Fruit fly (Drosophila melanogaster) whole organism, embryonic: ENCODE results near the gene CG9393.

Source experiments
- Bteb2 ChIP-seq: fragments of 200-800 bp; sonication (Bioruptor generic); optimal IDR thresholded peaks from 2 replicates; lab custom pipeline; 2016; ENCODE audit warnings: missing biosample characterization, missing genetic modification characterization
- CG10267 ChIP-seq: fragments of 200-800 bp; sonication (Bioruptor generic); optimal IDR thresholded peaks from 2 replicates; lab custom pipeline; 2018; ENCODE audit warnings: missing biosample characterization, mild to moderate bottlenecking, missing genetic modification characterization, moderate library complexity
- CG10366 ChIP-seq: fragments of 200-800 bp; sonication (Bioruptor generic); IDR thresholded peaks from 2 replicates; pipeline ENCODE4 v1.3.6; 2022; ENCODE audit warnings: missing biosample characterization, missing genetic modification characterization
- CG11696 ChIP-seq: fragments of 200-800 bp; sonication (Bioruptor generic); IDR thresholded peaks from 2 replicates; pipeline ENCODE4 v1.3.6; 2022; ENCODE audit warnings: missing biosample characterization, missing genetic modification characterization
- CG11723 ChIP-seq: fragments of 200-800 bp; sonication (Bioruptor generic); optimal IDR thresholded peaks from 2 replicates; lab custom pipeline; 2017; ENCODE audit warnings: missing biosample characterization, mild to moderate bottlenecking, missing genetic modification characterization
- CG12071 ChIP-seq: fragments of 200-800 bp; sonication (Bioruptor generic); optimal IDR thresholded peaks from 3 replicates; lab custom pipeline; 2018; ENCODE audit warnings: missing biosample characterization, mild to moderate bottlenecking, missing genetic modification characterization
- CG12236 ChIP-seq: fragments of 200-800 bp; sonication (Bioruptor generic); optimal IDR thresholded peaks from 2 replicates; lab custom pipeline; 2016; ENCODE audit warnings: missing biosample characterization, missing genetic modification characterization
- CG12299 ChIP-seq: fragments of 200-800 bp; sonication (Bioruptor generic); optimal IDR thresholded peaks from 2 replicates; lab custom pipeline; 2018; ENCODE audit warnings: missing biosample characterization, mild to moderate bottlenecking, missing genetic modification characterization
- CG12391 ChIP-seq: fragments of 200-800 bp; sonication (Bioruptor generic); optimal IDR thresholded peaks from 3 replicates; lab custom pipeline; 2018; ENCODE audit warnings: missing biosample characterization, mild to moderate bottlenecking, missing genetic modification characterization, moderate library complexity
- CG13624 ChIP-seq: fragments of 200-800 bp; sonication (Bioruptor generic); optimal IDR thresholded peaks from 2 replicates; lab custom pipeline; 2016; ENCODE audit warnings: missing biosample characterization, missing genetic modification characterization
- CG1529 ChIP-seq: fragments of 200-800 bp; sonication (Bioruptor generic); optimal IDR thresholded peaks from 3 replicates; lab custom pipeline; 2018; ENCODE audit warnings: missing biosample characterization, missing genetic modification characterization
- CG1647 ChIP-seq: fragments of 200-800 bp; sonication (Bioruptor generic); optimal IDR thresholded peaks from 3 replicates; lab custom pipeline; 2016; ENCODE audit warnings: missing biosample characterization, missing genetic modification characterization
- CG17802 ChIP-seq: fragments of 200-800 bp; sonication (Bioruptor generic); optimal IDR thresholded peaks from 2 replicates; lab custom pipeline; 2018; ENCODE audit warnings: missing biosample characterization, mild to moderate bottlenecking, missing genetic modification characterization, moderate library complexity
- CG1792 ChIP-seq: fragments of 200-800 bp; sonication (Bioruptor generic); optimal IDR thresholded peaks from 2 replicates; lab custom pipeline; 2016; ENCODE audit warnings: missing biosample characterization, missing genetic modification characterization
- CG1832 ChIP-seq: fragments of 200-800 bp; sonication (Bioruptor generic); optimal IDR thresholded peaks from 2 replicates; lab custom pipeline; 2017; ENCODE audit warnings: missing biosample characterization, mild to moderate bottlenecking, missing genetic modification characterization, inconsistent platforms
- CG30020 ChIP-seq: fragments of 200-800 bp; optimal IDR thresholded peaks from 2 replicates; lab custom pipeline; 2019; ENCODE audit warnings: missing biosample characterization, mild to moderate bottlenecking, missing genetic modification characterization, moderate library complexity
- CG34422 ChIP-seq: fragments of 200-800 bp; sonication (Bioruptor generic); IDR thresholded peaks from 3 replicates; pipeline ENCODE4 v1.3.6; 2022; ENCODE audit warnings: missing biosample characterization, missing genetic modification characterization
- CG3726 ChIP-seq: fragments of 200-800 bp; sonication (Bioruptor generic); IDR thresholded peaks from 3 replicates; pipeline ENCODE4, ENCODE4 v1.3.6; 2022; ENCODE audit warnings: missing biosample characterization, missing genetic modification characterization
- CG4328 ChIP-seq: fragments of 200-800 bp; sonication (Bioruptor generic); optimal IDR thresholded peaks from 3 replicates; lab custom pipeline; 2017; ENCODE audit warnings: missing biosample characterization, missing genetic modification reagents, missing genetic modification characterization
- CG4424 ChIP-seq: fragments of 200-800 bp; sonication (Bioruptor generic); optimal IDR thresholded peaks from 3 replicates; lab custom pipeline; 2016; ENCODE audit warnings: missing biosample characterization, missing genetic modification characterization
- CG4730 ChIP-seq: fragments of 200-800 bp; sonication (Bioruptor generic); IDR thresholded peaks from 2 replicates; pipeline ENCODE4 v1.3.6; 2022; ENCODE audit warnings: missing biosample characterization, missing genetic modification characterization
- CG7786 ChIP-seq: fragments of 200-800 bp; sonication (Bioruptor generic); optimal IDR thresholded peaks from 2 replicates; lab custom pipeline; 2016; ENCODE audit warnings: missing biosample characterization, missing genetic modification characterization
- CG8089 ChIP-seq: fragments of 200-800 bp; sonication (Bioruptor generic); optimal IDR thresholded peaks from 3 replicates; lab custom pipeline; 2016; ENCODE audit warnings: missing biosample characterization, missing genetic modification characterization
- CG9727 ChIP-seq: fragments of 200-800 bp; sonication (Bioruptor generic); optimal IDR thresholded peaks from 3 replicates; lab custom pipeline; 2017; ENCODE audit warnings: missing biosample characterization, mild to moderate bottlenecking, missing genetic modification characterization
- CHES-1-like ChIP-seq: fragments of 200-800 bp; sonication (Bioruptor generic); optimal IDR thresholded peaks from 2 replicates; lab custom pipeline; 2016; ENCODE audit warnings: missing biosample characterization, missing genetic modification characterization
- MTF-1 ChIP-seq: fragments of 200-800 bp; sonication (Bioruptor generic); optimal IDR thresholded peaks from 2 replicates; lab custom pipeline; 2018; ENCODE audit warnings: missing biosample characterization, mild to moderate bottlenecking, missing genetic modification characterization, borderline replicate concordance
- Pdp1 ChIP-seq, 2 experiments: fragments of 200-800 bp; sonication (Bioruptor generic); optimal IDR thresholded peaks; 3 replicates each; lab custom pipeline; 2016; ENCODE audit warnings: missing biosample characterization in 2 of 2, missing genetic modification characterization in 2 of 2, mild to moderate bottlenecking in 1 of 2, moderate library complexity in 1 of 2
- Ssrp ChIP-seq: fragments of 200-800 bp; sonication (Bioruptor generic); optimal IDR thresholded peaks from 2 replicates; lab custom pipeline; 2018; ENCODE audit warnings: missing biosample characterization, mild to moderate bottlenecking, missing genetic modification characterization, moderate library complexity
- Trl ChIP-seq, 3 experiments: fragments of >200 bp in 2 of 3; fragments of 200-800 bp in 1 of 3; sonication (Bioruptor generic) in 1 of 3; optimal IDR thresholded peaks; 2 replicates in 1 of 3; 3 replicates in 2 of 3; lab custom pipeline; 2016 to 2017; ENCODE audit warnings: missing biosample characterization in 1 of 3, missing genetic modification characterization in 1 of 3
- aop ChIP-seq: fragments of 200-800 bp; sonication (Bioruptor generic); IDR thresholded peaks from 2 replicates; pipeline ENCODE4 v1.3.6; 2022; ENCODE audit warnings: missing biosample characterization, missing genetic modification characterization
- ara ChIP-seq: fragments of 200-800 bp; sonication (Bioruptor generic); IDR thresholded peaks from 2 replicates; pipeline ENCODE4 v1.3.6; 2022; ENCODE audit warnings: missing biosample characterization, missing genetic modification characterization
- btn ChIP-seq: fragments of 200-800 bp; sonication (Bioruptor generic); optimal IDR thresholded peaks from 2 replicates; lab custom pipeline; 2016; ENCODE audit warnings: missing biosample characterization, missing genetic modification characterization
- ci ChIP-seq: fragments of 200-800 bp; sonication (Bioruptor generic); IDR thresholded peaks from 3 replicates; pipeline ENCODE4 v1.3.6; 2022; ENCODE audit warnings: missing biosample characterization, missing genetic modification characterization
- crol ChIP-seq: fragments of 200-800 bp; sonication (Bioruptor generic); IDR thresholded peaks from 2 replicates; pipeline ENCODE4 v1.3.6; 2022; ENCODE audit warnings: missing biosample characterization, missing genetic modification characterization
- ems ChIP-seq: fragments of 200-800 bp; sonication (Bioruptor generic); optimal IDR thresholded peaks from 3 replicates; lab custom pipeline; 2016; ENCODE audit warnings: missing biosample characterization, missing genetic modification characterization
- gro ChIP-seq: fragments of 200-800 bp; sonication (Bioruptor generic); optimal IDR thresholded peaks from 2 replicates; lab custom pipeline; 2016; ENCODE audit warnings: missing biosample characterization, missing genetic modification characterization
- kay ChIP-seq: fragments of 200-800 bp; sonication (Bioruptor generic); optimal IDR thresholded peaks from 2 replicates; lab custom pipeline; 2016; ENCODE audit warnings: missing biosample characterization, missing genetic modification characterization
- mirr ChIP-seq: fragments of 200-800 bp; sonication (Bioruptor generic); optimal IDR thresholded peaks from 3 replicates; lab custom pipeline; 2018; ENCODE audit warnings: missing biosample characterization, mild to moderate bottlenecking, missing genetic modification characterization
- nmo ChIP-seq: fragments of 200-800 bp; sonication (Bioruptor generic); optimal IDR thresholded peaks from 2 replicates; lab custom pipeline; 2018; ENCODE audit warnings: missing biosample characterization, mild to moderate bottlenecking, missing genetic modification characterization, moderate library complexity
- nom ChIP-seq: fragments of 200-800 bp; sonication (Bioruptor generic); optimal IDR thresholded peaks from 2 replicates; lab custom pipeline; 2017; ENCODE audit warnings: missing biosample characterization, missing genetic modification characterization, mild to moderate bottlenecking, moderate library complexity, missing genetic modification reagents
- odd ChIP-seq: fragments of 200-800 bp; sonication (Bioruptor generic); optimal IDR thresholded peaks from 2 replicates; lab custom pipeline; 2017; ENCODE audit warnings: missing biosample characterization, mild to moderate bottlenecking, missing genetic modification characterization
- pan ChIP-seq, 4 experiments: fragments of >200 bp in 3 of 4; fragments of 200-800 bp in 1 of 4; sonication (Bioruptor generic) in 1 of 4; optimal IDR thresholded peaks in 3 of 4; IDR thresholded peaks in 1 of 4; 2 replicates each; pipeline versions ENCODE4 v1.3.6 to Lab custom; 2017 to 2022; ENCODE audit warnings: missing biosample characterization in 2 of 4, missing genetic modification characterization in 2 of 4, mixed read lengths in 1 of 4
- phol ChIP-seq: fragments of 200-800 bp; sonication (Bioruptor generic); optimal IDR thresholded peaks from 3 replicates; lab custom pipeline; 2018; ENCODE audit warnings: missing biosample characterization, mild to moderate bottlenecking, missing genetic modification characterization, moderate library complexity
- tx ChIP-seq: fragments of 200-800 bp; sonication (Bioruptor generic); optimal IDR thresholded peaks from 2 replicates; lab custom pipeline; 2016; ENCODE audit warnings: missing biosample characterization, missing genetic modification characterization
- unpg ChIP-seq: fragments of 200-800 bp; sonication (Bioruptor generic); optimal IDR thresholded peaks from 3 replicates; lab custom pipeline; 2018; ENCODE audit warnings: missing biosample characterization, mild to moderate bottlenecking, missing genetic modification characterization, moderate library complexity
- vfl ChIP-seq: fragments of 200-800 bp; sonication (Bioruptor generic); optimal IDR thresholded peaks from 2 replicates; lab custom pipeline; 2016; ENCODE audit warnings: missing biosample characterization, missing genetic modification characterization
- zen2 ChIP-seq: fragments of 200-800 bp; sonication (Bioruptor generic); IDR thresholded peaks from 3 replicates; pipeline ENCODE4 v1.3.6; 2022; ENCODE audit warnings: missing biosample characterization, missing genetic modification characterization; ENCODE audit not compliant: partially characterized antibody
- zfh2 ChIP-seq: fragments of 200-800 bp; sonication (Bioruptor generic); optimal IDR thresholded peaks from 2 replicates; lab custom pipeline; 2016; ENCODE audit warnings: missing biosample characterization, missing genetic modification characterization

CG9393 gene

dm6 chr3R:9577382-9578137 is 14.1 kb upstream of the CG9393 start, which contains the start of the genes Kap-alpha3 and Son:
Gene Kap-alpha3 (minus strand): TSS chr3R:9577733.
Gene Son (plus strand): TSS chr3R:9578042.
- TF ChIP-seq CG3726 (GFP tag; lab: Robert Waterston, UW) = peak; percentile 80; the same call in 2 of the 3 replicates
- TF ChIP-seq zen2 (GFP tag; lab: Robert Waterston, UW) = peak; percentile 75; the same call in 1 of the 3 replicates
- TF ChIP-seq CG1647 (GFP tag; lab: Kevin White, UChicago) = peak; percentile 91
- TF ChIP-seq Pdp1 (GFP tag; optimal IDR thresholded peaks at IDR 0.05; lab: Kevin White, UChicago) = peak; percentile 94 to 99
- TF ChIP-seq CG10267 (tag; lab: Kevin White, UChicago) = peak; percentile 91
- TF ChIP-seq CG12236 (GFP tag; lab: Kevin White, UChicago) = peak; percentile 86
- TF ChIP-seq CG1529 (GFP tag; lab: Kevin White, UChicago) = peak; percentile 88
- peak; percentile 92 for TF ChIP-seq odd
- peak; percentile 80 for TF ChIP-seq kay (GFP tag; lab: Kevin White, UChicago)
- TF ChIP-seq CG13624 (GFP tag; lab: Kevin White, UChicago) = peak; percentile 98
- TF ChIP-seq Ssrp (tag; lab: Kevin White, UChicago) = peak; percentile 79
- TF ChIP-seq nom (GFP tag; lab: Kevin White, UChicago) = peak; percentile 92
- TF ChIP-seq pan (optimal IDR thresholded peaks at IDR 0.05; lab: Kevin White, UChicago) = no peak
- TF ChIP-seq pan (GFP tag; optimal IDR thresholded peaks at IDR 0.05 in 1 of 2, IDR thresholded peaks at IDR 0.05 in 1 of 2) = peak in 1 of 2 experiments; percentile 85
- peak; percentile 95 for TF ChIP-seq phol (tag; lab: Kevin White, UChicago)
- TF ChIP-seq zfh2 (GFP tag; lab: Kevin White, UChicago) = peak; percentile 96
- TF ChIP-seq ems (GFP tag; lab: Kevin White, UChicago) = peak; percentile 93
- TF ChIP-seq unpg (GFP tag; lab: Kevin White, UChicago) = peak; percentile 82
- TF ChIP-seq CG12299 = peak; percentile 86
- peak; percentile 96 for TF ChIP-seq mirr (GFP tag; lab: Kevin White, UChicago)
- peak; percentile 93 for TF ChIP-seq gro (GFP tag; lab: Kevin White, UChicago)
- peak; percentile 91 for TF ChIP-seq CG12071 (GFP tag; lab: Kevin White, UChicago)
- peak; percentile 95 for TF ChIP-seq nmo
- no peak for TF ChIP-seq aop (GFP tag; lab: Robert Waterston, UW)
- TF ChIP-seq btn (GFP tag; lab: Kevin White, UChicago) = peak; percentile 90
- TF ChIP-seq CG4730 (GFP tag; lab: Robert Waterston, UW) = peak; percentile 82
- TF ChIP-seq CG9727 (GFP tag; lab: Kevin White, UChicago) = peak; percentile 97
- peak; percentile 88 for TF ChIP-seq vfl (GFP tag; lab: Kevin White, UChicago)
- TF ChIP-seq crol (GFP tag; lab: Robert Waterston, UW) = peak; percentile 29; the same call in 1 of the 2 replicates
- TF ChIP-seq CG12391 = peak; percentile 94
- TF ChIP-seq CG8089 = peak; percentile 93
- no peak for TF ChIP-seq Trl (optimal IDR thresholded peaks at IDR 0.05; lab: Kevin White, UChicago)
- peak; percentile 95 for TF ChIP-seq Trl (GFP tag; optimal IDR thresholded peaks at IDR 0.05; lab: Kevin White, UChicago)
- TF ChIP-seq CG11723 (GFP tag; lab: Kevin White, UChicago) = peak; percentile 93
- TF ChIP-seq Bteb2 (GFP tag; lab: Kevin White, UChicago) = peak; percentile 91
- no peak for TF ChIP-seq CG1832 (GFP tag; lab: Kevin White, UChicago)
- TF ChIP-seq CG10366 (GFP tag; lab: Robert Waterston, UW) = peak; percentile 85
- peak; percentile 85 for TF ChIP-seq CG1792 (GFP tag; lab: Kevin White, UChicago)
- TF ChIP-seq CG30020 (tag; lab: Kevin White, UChicago) = peak; percentile 89
- peak; percentile 76 for TF ChIP-seq ara (GFP tag; lab: Robert Waterston, UW)
- TF ChIP-seq ci (GFP tag; lab: Robert Waterston, UW) = peak; percentile 95
- peak; percentile 97 for TF ChIP-seq CG4328 (GFP tag; lab: Kevin White, UChicago)
- peak; percentile 95 for TF ChIP-seq CHES-1-like (GFP tag; lab: Kevin White, UChicago)
- peak; percentile 82 for TF ChIP-seq tx (GFP tag; lab: Kevin White, UChicago)
- TF ChIP-seq CG4424 (GFP tag; lab: Kevin White, UChicago) = peak; percentile 93
- peak; percentile 88 for TF ChIP-seq CG34422 (GFP tag; lab: Robert Waterston, UW)
- TF ChIP-seq CG11696 (GFP tag; lab: Robert Waterston, UW) = peak; percentile 67
- TF ChIP-seq MTF-1 (GFP tag; lab: Kevin White, UChicago) = peak; percentile 96
- peak; percentile 90 for TF ChIP-seq CG7786 (GFP tag; lab: Kevin White, UChicago)
- TF ChIP-seq CG17802 (tag; lab: Kevin White, UChicago) = peak; percentile 84
